Fruit fly (Drosophila melanogaster): Measurements from ENCODE around the gene TRAM.

Gene TRAM

dm6 chrX:935049-935900 is at the start of gene TRAM:
TSS of gene TRAM (plus strand) at chrX:935232.
- TF ChIP-seq CG17801 (GFP tag; optimal IDR thresholded peaks at IDR 0.05; ENCODE audit: partially characterized antibody), result peak; percentile 95

- no peak for TF ChIP-seq CG17801 (GFP tag; optimal IDR thresholded peaks at IDR 0.05; ENCODE audit: partially characterized antibody)
Observed at dm6 chrX:894182-894581, 40.9 kb upstream of the TRAM start, which contains the start of gene CG11663. TSS of gene CG11663 (plus strand) at chrX:894482.

- TF ChIP-seq CG17801 (GFP tag; optimal IDR thresholded peaks at IDR 0.05; ENCODE audit: partially characterized antibody), result no peak
Observed at dm6 chrX:898367-898766, 36.7 kb upstream of the TRAM start.

dm6 chrX:899407-900050 is 35.5 kb upstream of the TRAM start:
- no peak for TF ChIP-seq CG17801 (GFP tag; optimal IDR thresholded peaks at IDR 0.05; ENCODE audit: partially characterized antibody)

- TF ChIP-seq CG17801 (GFP tag; optimal IDR thresholded peaks at IDR 0.05; ENCODE audit: partially characterized antibody), result peak; percentile 96
Observed at dm6 chrX:900725-901345, 34.2 kb upstream of the TRAM start.

- no peak for TF ChIP-seq CG17801 (GFP tag; optimal IDR thresholded peaks at IDR 0.05; ENCODE audit: partially characterized antibody)
Observed at dm6 chrX:908763-909497, 26.1 kb upstream of the TRAM start.

dm6 chrX:921359-921758 is 13.7 kb upstream of the TRAM start:
- TF ChIP-seq CG17801 (GFP tag; optimal IDR thresholded peaks at IDR 0.05; ENCODE audit: partially characterized antibody), result no peak

dm6 chrX:927209-927862 is 7.7 kb upstream of the TRAM start, which contains the start of gene Lztr1:
TSS of gene Lztr1 (minus strand) at chrX:927582.
- TF ChIP-seq CG17801 (GFP tag; optimal IDR thresholded peaks at IDR 0.05; ENCODE audit: partially characterized antibody), result no peak

dm6 chrX:927863-928257 is 7.2 kb upstream of the TRAM start, which contains the start of the genes CG43867 and MED22:
TSS of gene CG43867 (minus strand) at chrX:927975.
TSS of gene MED22 (plus strand) at chrX:928139.
- TF ChIP-seq CG17801 (GFP tag; optimal IDR thresholded peaks at IDR 0.05; ENCODE audit: partially characterized antibody), result no peak

dm6 chrX:930048-930800 is 4.8 kb upstream of the TRAM start, which contains the start of gene CG3708:
TSS of gene CG3708 (minus strand) at chrX:930098.
- TF ChIP-seq CG17801 (GFP tag; optimal IDR thresholded peaks at IDR 0.05; ENCODE audit: partially characterized antibody), result no peak

- no peak for TF ChIP-seq CG17801 (GFP tag; optimal IDR thresholded peaks at IDR 0.05; ENCODE audit: partially characterized antibody)
Observed at dm6 chrX:932166-932565, 2.9 kb upstream of the TRAM start, which contains the start of the genes CG32815 and CG3706. TSS of gene CG32815 (plus strand) at chrX:932466. TSS of gene CG3706 (minus strand) at chrX:932475.

- no peak for TF ChIP-seq CG17801 (GFP tag; optimal IDR thresholded peaks at IDR 0.05; ENCODE audit: partially characterized antibody)
Observed at dm6 chrX:932859-933258, 2.2 kb upstream of the TRAM start.

- no peak for TF ChIP-seq CG17801 (GFP tag; optimal IDR thresholded peaks at IDR 0.05; ENCODE audit: partially characterized antibody)
Observed at dm6 chrX:933997-934396, 1.0 kb upstream of the TRAM start.

- TF ChIP-seq CG17801 (GFP tag; optimal IDR thresholded peaks at IDR 0.05; ENCODE audit: partially characterized antibody), result no peak
Observed at dm6 chrX:935901-936207, 822 bp downstream of the TRAM start.

All from ovary, adult (tissue).